Fruit fly (Drosophila melanogaster): Measurements from ENCODE around the gene Nuak.
A peak's percentile ranks its signal among the peaks of the same experiment; 100 is the strongest.

Nuak gene

DNA sequence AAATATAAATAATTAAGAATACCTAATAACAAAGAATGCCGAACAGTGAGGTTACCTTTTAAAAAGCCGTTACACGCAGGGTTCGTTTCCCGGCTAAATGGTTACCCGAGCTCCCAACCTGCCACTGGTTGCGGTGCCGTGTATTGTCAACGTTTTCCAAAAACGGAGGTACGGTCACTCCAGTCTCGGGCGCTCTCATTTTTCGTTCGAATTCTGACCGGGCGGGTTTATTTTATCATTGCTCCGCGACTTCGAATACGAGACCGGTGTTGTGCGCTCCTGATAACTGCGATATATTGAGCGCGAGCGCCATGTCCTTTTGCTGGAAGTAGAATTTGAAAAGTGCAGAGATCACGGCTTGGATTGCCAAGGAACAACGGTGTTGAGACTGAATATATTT lies 85.9 kb downstream of the Nuak start, which contains the start of gene jumu (continued):
- TF ChIP-seq CG12769 (tag; optimal IDR thresholded peaks at IDR 0.05) = no peak
- no peak for TF ChIP-seq Scr (GFP tag; IDR thresholded peaks at IDR 0.05; ENCODE audit: partially characterized antibody)
- peak; percentile 92 for TF ChIP-seq Dp (GFP tag; optimal IDR thresholded peaks at IDR 0.05)
- TF ChIP-seq Jarid2 (GFP tag; optimal IDR thresholded peaks at IDR 0.05) = peak; percentile 78

dm6 chr3R:10350741-10351629 lies 86.9 kb downstream of the Nuak start:
- peak; percentile 72 to 78 for TF ChIP-seq dpn (GFP tag; optimal IDR thresholded peaks at IDR 0.05)
- no peak for TF ChIP-seq Tbp (GFP tag; optimal IDR thresholded peaks at IDR 0.05)
- TF ChIP-seq da (GFP tag; optimal IDR thresholded peaks at IDR 0.05) = no peak
- peak; percentile 55 for TF ChIP-seq Blimp-1 (GFP tag; optimal IDR thresholded peaks at IDR 0.05)
- TF ChIP-seq CG12219 (GFP tag; optimal IDR thresholded peaks at IDR 0.05) = peak; percentile 60
- peak; percentile 83 for TF ChIP-seq Fer3 (tag; optimal IDR thresholded peaks at IDR 0.05)
- no peak for TF ChIP-seq jigr1 (GFP tag; IDR thresholded peaks at IDR 0.05)
- TF ChIP-seq zen (tag; optimal IDR thresholded peaks at IDR 0.05) = peak; percentile 52
- no peak for TF ChIP-seq otp (GFP tag; IDR thresholded peaks at IDR 0.05)
- TF ChIP-seq E2f2 (GFP tag; IDR thresholded peaks at IDR 0.05) = no peak
- no peak for TF ChIP-seq CG7372 (GFP tag; IDR thresholded peaks at IDR 0.05)
- TF ChIP-seq Dad (GFP tag; optimal IDR thresholded peaks at IDR 0.05) = peak; percentile 57
- peak; percentile 29 for TF ChIP-seq CG2116 (GFP tag; optimal IDR thresholded peaks at IDR 0.05)
- TF ChIP-seq ro (GFP tag; IDR thresholded peaks at IDR 0.05) = no peak
- no peak for TF ChIP-seq CG10959 (GFP tag; IDR thresholded peaks at IDR 0.05)
- no peak for TF ChIP-seq tll (GFP tag; optimal IDR thresholded peaks at IDR 0.05)
- no peak for TF ChIP-seq CG4282 (GFP tag; optimal IDR thresholded peaks at IDR 0.05)
- TF ChIP-seq danr (GFP tag; IDR thresholded peaks at IDR 0.05) = no peak
- TF ChIP-seq Bteb2 (GFP tag; optimal IDR thresholded peaks at IDR 0.05) = peak; percentile 84
- TF ChIP-seq CG4820 (GFP tag; optimal IDR thresholded peaks at IDR 0.05) = peak; percentile 66
- TF ChIP-seq Dip2 (GFP tag; IDR thresholded peaks at IDR 0.05) = no peak
- no peak for TF ChIP-seq ab (GFP tag; optimal IDR thresholded peaks at IDR 0.05)
- no peak for TF ChIP-seq CG16779 (GFP tag; IDR thresholded peaks at IDR 0.05)
- TF ChIP-seq CG31388 (GFP tag; optimal IDR thresholded peaks at IDR 0.05) = peak; percentile 55
- peak; percentile 61 for TF ChIP-seq CG17568 (GFP tag; optimal IDR thresholded peaks at IDR 0.05)
- TF ChIP-seq CG2129 (GFP tag; IDR thresholded peaks at IDR 0.05; ENCODE audit: partially characterized antibody) = no peak
- peak; percentile 14 for TF ChIP-seq pita (GFP tag; optimal IDR thresholded peaks at IDR 0.05)
- peak; percentile 35 for TF ChIP-seq CG5180 (GFP tag; optimal IDR thresholded peaks at IDR 0.05)
- no peak for TF ChIP-seq CG11085 (GFP tag; IDR thresholded peaks at IDR 0.05)
- no peak for TF ChIP-seq Lim3 (GFP tag; IDR thresholded peaks at IDR 0.05)
- TF ChIP-seq wor (GFP tag; IDR thresholded peaks at IDR 0.05) = no peak
- TF ChIP-seq wek (GFP tag; optimal IDR thresholded peaks at IDR 0.05) = peak; percentile 86
- no peak for TF ChIP-seq CG10366 (GFP tag; IDR thresholded peaks at IDR 0.05)
- peak; percentile 85 for TF ChIP-seq CrebB (tag; optimal IDR thresholded peaks at IDR 0.05)
- peak; percentile 89 for TF ChIP-seq CG13775 (GFP tag; optimal IDR thresholded peaks at IDR 0.05)
- no peak for TF ChIP-seq bbx (GFP tag; IDR thresholded peaks at IDR 0.05; ENCODE audit: partially characterized antibody)
- peak; percentile 71 for TF ChIP-seq CG7987 (GFP tag; optimal IDR thresholded peaks at IDR 0.05)
- peak; percentile 60 for TF ChIP-seq Hmx (GFP tag; optimal IDR thresholded peaks at IDR 0.05)
- TF ChIP-seq crol (GFP tag; IDR thresholded peaks at IDR 0.05) = no peak
- peak; percentile 90 for TF ChIP-seq CG15269 (tag; optimal IDR thresholded peaks at IDR 0.05)
- TF ChIP-seq CG6654 (GFP tag; optimal IDR thresholded peaks at IDR 0.05) = peak; percentile 61
- TF ChIP-seq crc (GFP tag; optimal IDR thresholded peaks at IDR 0.05) = peak; percentile 45
- TF ChIP-seq Dbx (GFP tag; IDR thresholded peaks at IDR 0.05) = no peak
- TF ChIP-seq CG1602 (GFP tag; optimal IDR thresholded peaks at IDR 0.05) = peak; percentile 66

Data from whole organism, embryonic.